Worm (Caenorhabditis elegans): Measurements from ENCODE around the gene mrps-9.

Gene mrps-9

DNA sequence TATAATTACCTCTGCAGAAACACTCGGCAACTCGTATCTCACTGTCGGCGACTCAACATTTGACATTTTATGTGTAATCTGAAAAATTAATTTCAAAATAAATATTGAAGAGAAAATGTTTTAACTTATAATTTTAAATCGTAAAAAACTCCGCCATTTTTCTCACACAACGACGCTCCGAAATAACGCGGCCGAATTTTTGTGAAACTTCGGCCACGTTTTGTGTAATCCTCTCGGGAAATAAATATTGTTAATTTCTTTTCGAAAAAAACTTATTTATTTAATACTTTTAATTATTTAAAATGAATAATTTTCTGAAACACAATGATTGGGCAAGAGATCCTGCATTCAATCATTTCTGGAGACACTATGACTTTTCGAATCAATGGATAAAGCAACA is 41.5 kb downstream of the mrps-9 start, which contains the start of the genes F10E9.7 and F10E9.5 (continued):
- TF ChIP-seq lin-54 (GFP tag; optimal IDR thresholded peaks at IDR 0.05) (peak; percentile 85), sea-2 (GFP tag; IDR thresholded peaks at IDR 0.05) (no peak), rpc-1 (optimal IDR thresholded peaks at IDR 0.05) (no peak), rpc-1 (tag; optimal IDR thresholded peaks at IDR 0.05) (no peak), somi-1 (GFP tag; optimal IDR thresholded peaks at IDR 0.05) (peak; percentile 21), F10E7.11 (tag; optimal IDR thresholded peaks at IDR 0.05) (peak; percentile 76), B0035.1 (tag; optimal IDR thresholded peaks at IDR 0.05) (peak; percentile 45)

DNA sequence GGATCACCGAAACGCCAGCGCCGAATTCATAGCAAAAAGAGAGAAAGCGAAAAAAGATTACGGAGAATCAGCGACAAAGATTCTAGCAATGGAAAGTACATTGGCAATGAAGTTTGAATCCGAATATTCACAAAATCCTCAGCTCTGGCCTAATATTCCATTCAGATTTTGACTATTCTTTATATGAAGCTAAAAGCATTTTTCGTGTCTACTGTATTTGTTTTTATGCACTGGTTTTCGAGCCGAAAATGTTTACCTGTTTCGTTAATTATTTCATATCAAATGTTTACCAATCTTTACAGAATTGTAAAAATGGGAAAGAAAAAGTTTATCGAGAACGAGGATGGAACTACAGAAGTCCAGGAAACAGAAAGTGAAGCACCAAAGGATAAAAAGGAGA is 42.4 kb downstream of the mrps-9 start, which contains the start of gene F10E9.4:
F10E9.4 (plus strand) TSS at position 301 of the 400 bp plus-strand sequence.
- no peak for TF ChIP-seq Y53F4B.3 (GFP tag; IDR thresholded peaks at IDR 0.05)
- no peak for TF ChIP-seq cebp-2 (GFP tag; IDR thresholded peaks at IDR 0.05)
- TF ChIP-seq ztf-6 (GFP tag; IDR thresholded peaks at IDR 0.05): no peak
- no peak for TF ChIP-seq bed-1 (GFP tag; IDR thresholded peaks at IDR 0.05)
- TF ChIP-seq B0261.1 (tag; optimal IDR thresholded peaks at IDR 0.05): no peak
- no peak for TF ChIP-seq egl-18 (GFP tag; IDR thresholded peaks at IDR 0.05)
- TF ChIP-seq lir-1 (GFP tag; conservative IDR thresholded peaks at IDR 0.05): no peak
- TF ChIP-seq chd-7 (tag; optimal IDR thresholded peaks at IDR 0.05): no peak
- TF ChIP-seq ceh-58 (GFP tag; IDR thresholded peaks at IDR 0.05): no peak
- TF ChIP-seq nhr-120 (GFP tag; IDR thresholded peaks at IDR 0.05): no peak
- no peak for TF ChIP-seq efl-1 (GFP tag; optimal IDR thresholded peaks at IDR 0.05)

DNA sequence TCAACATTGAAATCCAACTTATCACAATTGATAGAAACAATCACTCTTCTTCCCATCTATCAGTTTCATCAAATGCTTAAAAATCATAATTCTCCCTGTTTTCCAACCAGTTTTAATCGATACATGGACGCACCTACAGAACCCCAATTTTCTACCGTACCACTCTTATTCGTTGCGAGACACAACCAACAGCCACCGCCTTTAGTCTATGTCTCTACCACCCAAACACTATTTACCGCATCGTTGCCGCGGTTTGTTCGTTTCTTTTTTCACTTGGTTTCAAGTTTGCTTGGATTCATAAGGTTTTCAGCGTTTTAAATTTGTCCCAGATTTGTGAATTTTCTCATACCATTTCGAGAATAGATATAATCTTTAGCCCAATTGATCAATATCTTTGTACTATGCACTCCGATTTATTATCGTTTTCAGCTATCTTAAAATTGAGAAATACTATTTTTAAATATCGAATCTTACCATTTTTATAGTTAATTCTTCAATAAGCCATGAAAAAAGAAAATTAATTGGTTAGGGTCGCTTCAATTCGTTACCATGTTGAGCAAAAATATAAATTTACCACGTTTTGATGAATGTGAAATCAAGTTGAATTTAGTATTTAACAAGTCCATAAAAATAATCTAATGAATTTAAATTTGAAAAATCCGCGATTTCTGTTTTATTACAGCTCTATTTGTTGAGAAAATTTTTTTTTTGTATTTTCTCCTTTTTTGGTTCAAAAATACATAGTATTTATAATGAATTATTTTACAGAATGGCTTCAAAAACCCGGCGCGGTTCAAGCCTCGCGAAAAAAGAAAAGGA is 44.6 kb downstream of the mrps-9 start, which contains the start of gene F10E9.3:
F10E9.3 (plus strand) TSS at position 769 of the 819 bp plus-strand sequence.
- TF ChIP-seq F33H1.4 (GFP tag; IDR thresholded peaks at IDR 0.05) (0 out of 2 replicates have a peak, but pooled peaks have one; percentile 12), ztf-6 (GFP tag; IDR thresholded peaks at IDR 0.05) (no peak)

DNA sequence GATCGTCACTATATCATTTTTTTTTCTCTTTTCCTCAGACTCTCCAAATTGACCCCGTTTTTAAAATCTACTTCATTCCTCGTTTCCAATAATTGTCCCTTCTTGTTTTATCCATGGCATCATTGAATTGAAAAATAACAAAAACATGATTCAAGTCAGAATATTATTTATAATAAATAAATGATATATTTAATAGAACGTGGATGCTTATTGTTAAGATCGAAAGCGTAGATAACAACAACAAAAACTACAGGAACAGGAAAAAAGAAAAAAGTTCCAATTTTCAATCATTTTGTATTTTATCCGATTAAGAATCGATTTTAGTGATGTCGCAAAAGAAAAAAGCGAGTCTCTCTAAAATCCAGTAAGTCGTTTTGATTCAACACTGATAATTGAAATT is 46.5 kb downstream of the mrps-9 start, which contains the start of gene F10E9.2:
F10E9.2 (plus strand) TSS at position 301 of the 400 bp plus-strand sequence.
- TF ChIP-seq ccch-3 (GFP tag; optimal IDR thresholded peaks at IDR 0.05) (no peak), nhr-120 (GFP tag; IDR thresholded peaks at IDR 0.05) (no peak)
